Worm (Caenorhabditis elegans) whole organism, L3 larva: Measurements from ENCODE around the gene H23N18.5.

Source experiments
- ZK546.5 ChIP-seq: sonication (generic microtip); optimal IDR thresholded peaks from 2 replicates; lab custom pipeline; 2017; ENCODE audit warnings: missing biosample characterization, missing genetic modification characterization
- aly-2 ChIP-seq: fragments of 150-350 bp; optimal IDR thresholded peaks from 2 replicates; lab custom pipeline; 2014; ENCODE audit warnings: missing biosample characterization, missing genetic modification characterization
- ama-1 ChIP-seq: fragments of 150-350 bp; optimal IDR thresholded peaks from 2 replicates; lab custom pipeline; 2018
- ceh-28 ChIP-seq: fragments of 150-350 bp; optimal IDR thresholded peaks from 2 replicates; lab custom pipeline; 2014; ENCODE audit warnings: missing biosample characterization, missing genetic modification reagents, missing genetic modification characterization
- ceh-9 ChIP-seq: sonication (generic microtip); optimal IDR thresholded peaks from 2 replicates; lab custom pipeline; 2018; ENCODE audit warnings: missing biosample characterization, missing genetic modification characterization
- daf-12 ChIP-seq: fragments of 150-350 bp; optimal IDR thresholded peaks from 2 replicates; lab custom pipeline; 2014; ENCODE audit warnings: missing biosample characterization, missing genetic modification reagents, missing genetic modification characterization
- egl-27 ChIP-seq: sonication (generic microtip); optimal IDR thresholded peaks from 4 replicates; lab custom pipeline; 2017; ENCODE audit warnings: missing biosample characterization, missing genetic modification reagents, missing genetic modification characterization
- egl-5 ChIP-seq: fragments of 150-350 bp; optimal IDR thresholded peaks from 2 replicates; lab custom pipeline; 2017; ENCODE audit warnings: missing biosample characterization, missing genetic modification reagents, missing genetic modification characterization, inconsistent platforms
- elt-1 ChIP-seq: fragments of 150-350 bp; optimal IDR thresholded peaks from 2 replicates; lab custom pipeline; 2014; ENCODE audit warnings: missing biosample characterization, missing genetic modification characterization
- elt-3 ChIP-seq, 3 experiments: fragments of 150-350 bp in 1 of 3; sonication (generic microtip) in 2 of 3; optimal IDR thresholded peaks; 2 replicates in 2 of 3; 4 replicates in 1 of 3; lab custom pipeline; 2014 to 2017; ENCODE audit warnings: missing biosample characterization in 3 of 3, missing genetic modification characterization in 3 of 3
- eor-1 ChIP-seq, 2 experiments: fragments of 150-350 bp; optimal IDR thresholded peaks; 2 replicates each; lab custom pipeline; 2014 to 2018; ENCODE audit warnings: missing biosample characterization in 2 of 2, missing genetic modification characterization in 2 of 2
- fkh-10 ChIP-seq: sonication (generic microtip); optimal IDR thresholded peaks from 2 replicates; lab custom pipeline; 2017; ENCODE audit warnings: missing biosample characterization, missing genetic modification reagents, missing genetic modification characterization
- fos-1 ChIP-seq: fragments of 150-350 bp; optimal IDR thresholded peaks from 2 replicates; lab custom pipeline; 2014; ENCODE audit warnings: missing biosample characterization, missing genetic modification characterization
- jun-1 ChIP-seq: fragments of 150-350 bp; optimal IDR thresholded peaks from 2 replicates; lab custom pipeline; 2014; ENCODE audit warnings: missing biosample characterization, missing genetic modification reagents, missing genetic modification characterization
- lin-15B ChIP-seq: fragments of 150-350 bp; optimal IDR thresholded peaks from 2 replicates; lab custom pipeline; 2014; ENCODE audit warnings: missing biosample characterization, missing genetic modification characterization
- lin-39 ChIP-seq: fragments of 150-350 bp; optimal IDR thresholded peaks from 2 replicates; lab custom pipeline; 2018; ENCODE audit warnings: missing biosample characterization, missing genetic modification reagents, missing genetic modification characterization
- lsy-12 ChIP-seq: sonication (generic microtip); optimal IDR thresholded peaks from 2 replicates; lab custom pipeline; 2016; ENCODE audit warnings: mild to moderate bottlenecking, missing genetic modification characterization, missing compliant biosample characterization
- mdl-1 ChIP-seq: fragments of 150-350 bp; optimal IDR thresholded peaks from 2 replicates; lab custom pipeline; 2014; ENCODE audit warnings: missing biosample characterization, missing genetic modification characterization
- mml-1 ChIP-seq: fragments of 150-350 bp; sonication (generic microtip); optimal IDR thresholded peaks from 3 replicates; lab custom pipeline; 2014; ENCODE audit warnings: missing biosample characterization, missing genetic modification characterization
- nhr-12 ChIP-seq: fragments of 150-350 bp; optimal IDR thresholded peaks from 2 replicates; lab custom pipeline; 2014; ENCODE audit warnings: missing biosample characterization, missing genetic modification characterization
- nhr-23 ChIP-seq: fragments of 150-350 bp; optimal IDR thresholded peaks from 2 replicates; lab custom pipeline; 2014; ENCODE audit warnings: missing biosample characterization, missing genetic modification reagents, missing genetic modification characterization
- nhr-237 ChIP-seq: fragments of 150-350 bp; optimal IDR thresholded peaks from 2 replicates; lab custom pipeline; 2014; ENCODE audit warnings: missing biosample characterization, missing genetic modification characterization
- nhr-28 ChIP-seq: fragments of 150-350 bp; optimal IDR thresholded peaks from 2 replicates; lab custom pipeline; 2014; ENCODE audit warnings: missing biosample characterization, missing genetic modification characterization
- nhr-67 ChIP-seq: fragments of 150-350 bp; optimal IDR thresholded peaks from 2 replicates; lab custom pipeline; 2014; ENCODE audit warnings: missing biosample characterization, missing genetic modification characterization
- nhr-76 ChIP-seq: fragments of 150-350 bp; sonication (generic microtip); optimal IDR thresholded peaks from 5 replicates; lab custom pipeline; 2014; ENCODE audit warnings: missing biosample characterization, missing genetic modification characterization
- pha-4 ChIP-seq: fragments of 150-350 bp; optimal IDR thresholded peaks from 2 replicates; lab custom pipeline; 2014; ENCODE audit warnings: missing biosample characterization, missing genetic modification reagents, missing genetic modification characterization
- pqm-1 ChIP-seq: fragments of 150-350 bp; optimal IDR thresholded peaks from 2 replicates; lab custom pipeline; 2017; ENCODE audit warnings: missing biosample characterization, missing genetic modification characterization, inconsistent platforms
- skn-1 ChIP-seq: fragments of 150-350 bp; optimal IDR thresholded peaks from 2 replicates; lab custom pipeline; 2014; ENCODE audit warnings: missing biosample characterization, missing genetic modification characterization
- snpc-4 ChIP-seq: fragments of 150-350 bp; optimal IDR thresholded peaks from 2 replicates; lab custom pipeline; 2014; ENCODE audit warnings: missing biosample characterization, missing genetic modification characterization
- tbx-2 ChIP-seq: sonication (generic microtip); optimal IDR thresholded peaks from 2 replicates; lab custom pipeline; 2016; ENCODE audit warnings: mild to moderate bottlenecking, missing genetic modification characterization, missing compliant biosample characterization
- unc-39 ChIP-seq: sonication (generic microtip); optimal IDR thresholded peaks from 4 replicates; lab custom pipeline; 2017; ENCODE audit warnings: missing biosample characterization, missing genetic modification characterization
- unc-62 ChIP-seq: fragments of 150-350 bp; sonication (generic microtip); optimal IDR thresholded peaks from 4 replicates; lab custom pipeline; 2014; ENCODE audit warnings: missing biosample characterization, missing genetic modification reagents, missing genetic modification characterization
- ztf-11 ChIP-seq: fragments of 150-350 bp; optimal IDR thresholded peaks from 2 replicates; lab custom pipeline; 2014; ENCODE audit warnings: missing biosample characterization, missing genetic modification characterization
- ztf-4 ChIP-seq: fragments of 150-350 bp; optimal IDR thresholded peaks from 2 replicates; lab custom pipeline; 2014; ENCODE audit warnings: missing biosample characterization, missing genetic modification characterization

The H23N18.5 gene

DNA sequence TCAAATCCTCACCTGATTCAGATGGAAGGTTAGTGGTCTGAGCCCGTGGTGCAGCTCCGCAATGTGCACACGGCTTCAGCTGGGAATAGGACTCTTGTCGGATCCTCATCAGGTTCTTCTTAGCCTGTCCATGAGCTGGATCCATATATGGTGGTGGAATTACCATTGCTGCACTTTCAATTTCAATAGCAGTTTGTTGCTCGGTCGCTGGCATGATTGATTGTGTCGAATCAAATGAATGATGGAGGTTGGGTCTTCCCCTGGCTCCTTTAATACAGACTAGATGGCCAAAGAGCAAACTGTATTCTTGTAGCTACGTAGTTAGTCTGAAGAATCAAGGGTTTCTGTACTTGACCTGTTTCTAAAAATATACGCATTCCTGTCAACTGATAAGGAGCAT lies 20.6 kb upstream of the H23N18.5 start, which contains the start of gene C02E7.10:
Gene C02E7.10, minus strand, starts transcription at position 232 of the 400 bp plus-strand sequence.
- TF ChIP-seq ZK546.5 (tag; lab: Kevin White, UChicago) (no peak), lsy-12 (tag; lab: Kevin White, UChicago) (no peak), pha-4 (no peak), nhr-28 (no peak), unc-62 (no peak), nhr-23 (no peak), nhr-237 (tag; lab: Kevin White, UChicago) (no peak), fkh-10 (GFP tag; lab: Kevin White, UChicago) (no peak), nhr-76 (tag; lab: Kevin White, UChicago) (no peak), ama-1 (lab: Kevin White, UChicago) (no peak), snpc-4 (tag; lab: Kevin White, UChicago) (no peak), ceh-9 (no peak), aly-2 (tag; lab: Kevin White, UChicago) (no peak), unc-39 (tag; lab: Kevin White, UChicago) (no peak)

ce11 chrV:4929842-4930241 lies 17.7 kb upstream of the H23N18.5 start, which contains the start of gene str-205:
Gene str-205 (minus strand): TSS chrV:4929942.
- TF ChIP-seq jun-1 (tag; lab: Kevin White, UChicago) (no peak), nhr-28 (no peak), ceh-28 (tag; lab: Kevin White, UChicago) (no peak), lsy-12 (tag; lab: Kevin White, UChicago) (no peak), nhr-23 (no peak), elt-3 (tag; optimal IDR thresholded peaks at IDR 0.05; lab: Kevin White, UChicago) (no peak)

- TF ChIP-seq nhr-12 (tag; lab: Kevin White, UChicago) (no peak), lin-39 (tag; lab: Kevin White, UChicago) (no peak), mdl-1 (tag; lab: Kevin White, UChicago) (no peak), aly-2 (tag; lab: Kevin White, UChicago) (no peak), eor-1 (tag; optimal IDR thresholded peaks at IDR 0.05; lab: Kevin White, UChicago) (no peak), elt-3 (tag; optimal IDR thresholded peaks at IDR 0.05; lab: Kevin White, UChicago) (no peak), pqm-1 (no peak), nhr-76 (tag; lab: Kevin White, UChicago) (no peak), snpc-4 (tag; lab: Kevin White, UChicago) (no peak), ztf-4 (tag; lab: Kevin White, UChicago) (no peak), ceh-28 (tag; lab: Kevin White, UChicago) (no peak), tbx-2 (tag; lab: Kevin White, UChicago) (no peak)
These were observed 14.2 kb upstream of the H23N18.5 start, which contains the start of gene srh-21 for ce11 chrV:4926371-4926770. Gene srh-21 (plus strand): TSS chrV:4926671.

DNA sequence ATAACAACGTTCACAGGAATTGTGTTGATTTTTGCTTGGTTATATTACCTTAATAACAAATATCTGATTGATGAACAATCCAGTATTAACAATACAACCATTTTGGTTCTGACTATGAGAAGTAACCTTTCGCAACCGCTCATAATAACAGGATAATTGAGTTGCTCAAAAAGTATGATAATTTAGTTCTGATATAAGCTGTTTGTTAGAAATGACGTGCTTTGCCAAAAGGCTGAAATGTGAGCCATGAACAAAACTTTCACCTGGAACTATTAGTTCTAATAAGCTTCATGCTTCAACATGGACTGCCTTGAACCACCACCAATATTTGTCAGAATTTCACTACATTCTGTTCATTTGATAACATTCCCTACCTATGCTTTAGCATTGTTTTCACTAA lies 12.4 kb upstream of the H23N18.5 start, which contains the start of gene srh-20:
Gene srh-20, plus strand, starts transcription at position 301 of the 400 bp plus-strand sequence.
- TF ChIP-seq snpc-4 (tag; lab: Kevin White, UChicago): no peak
- no peak for TF ChIP-seq egl-27 (tag; lab: Kevin White, UChicago)
- no peak for TF ChIP-seq daf-12 (tag; lab: Kevin White, UChicago)
- no peak for TF ChIP-seq egl-5 (tag; lab: Kevin White, UChicago)
- TF ChIP-seq aly-2 (tag; lab: Kevin White, UChicago): no peak
- no peak for TF ChIP-seq ceh-28 (tag; lab: Kevin White, UChicago)
- no peak for TF ChIP-seq lin-15B (tag; lab: Kevin White, UChicago)
- TF ChIP-seq skn-1: no peak
- TF ChIP-seq fos-1: no peak
- TF ChIP-seq ama-1 (lab: Kevin White, UChicago): no peak
- no peak for TF ChIP-seq ztf-4 (tag; lab: Kevin White, UChicago)
- TF ChIP-seq mml-1 (tag; lab: Kevin White, UChicago): no peak
- TF ChIP-seq ztf-11 (tag; lab: Kevin White, UChicago): no peak
- no peak for TF ChIP-seq nhr-67 (tag; lab: Kevin White, UChicago)
- TF ChIP-seq elt-1: no peak
- TF ChIP-seq ceh-9: no peak

- TF ChIP-seq pha-4 (no peak), egl-5 (tag; lab: Kevin White, UChicago) (no peak), jun-1 (tag; lab: Kevin White, UChicago) (no peak), ceh-9 (no peak), ZK546.5 (tag; lab: Kevin White, UChicago) (no peak), nhr-67 (tag; lab: Kevin White, UChicago) (no peak), aly-2 (tag; lab: Kevin White, UChicago) (no peak), pqm-1 (no peak), elt-1 (no peak)
These were observed 9.8 kb upstream of the H23N18.5 start, which contains the start of gene srh-22 for ce11 chrV:4922024-4922423. Gene srh-22 (plus strand): TSS chrV:4922324.
